Worm (Caenorhabditis elegans) whole organism, midembryonic: Measurements from ENCODE around the gene F53C3.6.

Source experiments
- T22C8.4 ChIP-seq: fragments of 200-800 bp; sonication (Bioruptor generic); IDR thresholded peaks from 2 replicates; pipeline ENCODE4 v1.3.6; 2022; ENCODE audit warnings: missing genetic modification characterization, missing compliant biosample characterization
- cog-1 ChIP-seq: sonication (generic microtip); optimal IDR thresholded peaks from 2 replicates; lab custom pipeline; 2016; ENCODE audit warnings: missing genetic modification characterization, missing compliant biosample characterization
- flt-1 ChIP-seq: fragments of 200-800 bp; sonication (Bioruptor generic); IDR thresholded peaks from 2 replicates; pipeline ENCODE4 v1.3.6; 2022; ENCODE audit warnings: missing genetic modification characterization, missing compliant biosample characterization
- klf-2 ChIP-seq: fragments of 200-800 bp; sonication (Bioruptor generic); conservative IDR thresholded peaks from 2 replicates; pipeline ENCODE4 v1.3.6; 2022; ENCODE audit warnings: missing genetic modification reagents, missing genetic modification characterization, missing compliant biosample characterization
- med-1 ChIP-seq: sonication (generic microtip); optimal IDR thresholded peaks from 2 replicates; lab custom pipeline; 2017; ENCODE audit warnings: missing genetic modification characterization, mild to moderate bottlenecking, missing compliant biosample characterization, antibody characterized with exemption, missing genetic modification reagents; ENCODE audit not compliant: insufficient read depth
- tab-1 ChIP-seq: fragments of 200-800 bp; sonication (Bioruptor generic); IDR thresholded peaks from 2 replicates; pipeline ENCODE4 v1.3.6; 2022; ENCODE audit warnings: missing genetic modification characterization, missing compliant biosample characterization
- ztf-23 ChIP-seq: fragments of 200-800 bp; sonication (Bioruptor generic); IDR thresholded peaks from 2 replicates; pipeline ENCODE4 v1.3.6; 2022; ENCODE audit warnings: missing genetic modification reagents, missing genetic modification characterization, missing compliant biosample characterization
- ztf-29 ChIP-seq: fragments of 200-800 bp; sonication (Bioruptor generic); IDR thresholded peaks from 2 replicates; pipeline ENCODE4 v1.3.6; 2022; ENCODE audit warnings: missing genetic modification reagents, missing genetic modification characterization, missing compliant biosample characterization

DNA sequence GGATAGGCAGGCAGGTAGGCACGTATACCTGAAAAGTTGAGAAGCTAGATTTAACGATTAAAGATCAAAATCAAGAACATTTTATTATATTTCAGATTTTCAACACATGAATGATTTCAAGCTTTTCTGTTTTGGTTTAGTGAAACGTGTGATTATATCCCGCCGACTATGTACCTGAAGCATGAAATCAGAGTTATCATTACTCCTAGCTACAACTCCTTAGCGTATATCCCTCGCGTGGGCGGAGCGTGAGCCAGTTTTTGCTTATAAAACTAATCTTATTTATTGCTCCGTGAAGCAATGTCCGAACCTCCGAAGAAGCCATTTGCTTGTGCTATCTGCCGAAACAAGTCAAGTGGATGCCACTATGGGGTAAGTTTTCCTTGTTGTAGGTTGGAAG lies 18.0 kb upstream of the F53C3.6 start, which contains the start of gene nhr-166:
- TF ChIP-seq tab-1 (GFP tag; lab: Robert Waterston, UW) = no peak
- TF ChIP-seq T22C8.4 = no peak
- TF ChIP-seq flt-1 = no peak
- no peak for TF ChIP-seq cog-1 (tag; lab: Kevin White, UChicago)
- TF ChIP-seq ztf-29 (GFP tag; lab: Robert Waterston, UW) = no peak
- no peak for TF ChIP-seq med-1 (GFP tag; lab: Kevin White, UChicago)
- TF ChIP-seq klf-2 = no peak
- no peak for TF ChIP-seq ztf-23
